Worm (Caenorhabditis elegans): ENCODE measurements around the gene chtb-2.

- TF ChIP-seq ceh-82 (tag; optimal IDR thresholded peaks at IDR 0.05): no peak
- TF ChIP-seq pha-4 (GFP tag; IDR thresholded peaks at IDR 0.05): no peak
- no peak for TF ChIP-seq pha-4 (tag; optimal IDR thresholded peaks at IDR 0.05)
- no peak for TF ChIP-seq nhr-76 (tag; optimal IDR thresholded peaks at IDR 0.05)
- TF ChIP-seq ceh-32 (tag; optimal IDR thresholded peaks at IDR 0.05; ENCODE audit: poor library complexity): no peak
- TF ChIP-seq lin-15B (tag; optimal IDR thresholded peaks at IDR 0.05): no peak
- no peak for TF ChIP-seq lin-13 (GFP tag; optimal IDR thresholded peaks at IDR 0.05)
- no peak for TF ChIP-seq ceh-20 (GFP tag; IDR thresholded peaks at IDR 0.05)
- TF ChIP-seq nhr-28 (tag; optimal IDR thresholded peaks at IDR 0.05): no peak
- TF ChIP-seq snpc-4 (tag; optimal IDR thresholded peaks at IDR 0.05): no peak
- no peak for TF ChIP-seq zag-1 (tag; optimal IDR thresholded peaks at IDR 0.05)
- no peak for TF ChIP-seq nhr-77 (tag; optimal IDR thresholded peaks at IDR 0.05)
Observed at ce11 chrIII:6452278-6452677, 30.7 kb upstream of the chtb-2 start, which contains the start of gene set-1.
